Fruit fly (Drosophila melanogaster): ENCODE results near the gene Pex19.

Pex19 gene

DNA sequence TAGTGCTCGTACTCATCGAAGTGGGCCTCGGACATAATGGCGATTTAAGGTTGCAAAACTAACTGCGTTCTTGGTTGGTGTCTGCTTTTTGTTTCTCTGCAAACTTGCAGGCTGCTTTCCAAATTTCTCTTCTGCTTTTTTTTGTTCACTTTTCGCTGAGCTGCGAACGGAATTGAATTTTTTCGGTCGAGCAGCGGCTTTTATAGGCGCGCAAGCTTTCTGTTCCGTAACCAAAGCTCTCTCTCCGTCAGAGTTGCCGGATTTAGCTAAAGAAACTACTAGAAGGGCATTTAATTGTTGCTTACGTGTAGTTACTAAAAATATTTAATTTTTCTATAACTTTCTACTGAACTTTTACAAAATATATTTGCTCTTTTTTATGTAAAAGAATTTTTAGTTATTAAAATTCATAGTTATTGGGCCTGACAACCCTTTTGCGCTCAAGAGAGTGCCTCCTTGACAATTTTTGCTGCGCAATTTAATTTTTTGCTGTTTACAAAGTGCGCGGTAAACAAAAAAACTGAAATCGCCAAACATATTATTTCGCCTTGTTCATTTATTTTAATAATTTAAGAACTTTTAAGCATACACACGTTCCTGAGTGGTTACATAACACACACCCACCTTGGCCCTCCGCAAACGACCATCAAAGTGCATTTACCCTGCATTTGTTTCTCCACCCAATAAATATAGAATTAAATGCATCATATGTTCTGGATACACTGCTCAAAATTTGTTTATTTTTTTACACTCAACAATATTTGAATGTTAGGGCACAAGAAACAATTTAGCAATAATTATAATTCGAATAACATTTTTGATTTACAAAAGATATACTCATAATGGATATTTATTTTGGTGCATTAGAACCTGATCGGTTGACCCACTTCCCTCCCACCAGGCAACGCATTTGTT is 45.4 kb upstream of the Pex19 start, which contains the start of gene CG6770 (continued):
- peak; percentile 83 for TF ChIP-seq BtbVII (GFP tag; optimal IDR thresholded peaks at IDR 0.05)
- peak; percentile 67; the same call in 2 of the 3 replicates for TF ChIP-seq ase (GFP tag; IDR thresholded peaks at IDR 0.05)
- peak; percentile 88 for TF ChIP-seq sob (GFP tag; IDR thresholded peaks at IDR 0.05)
- 0 out of 2 replicates have a peak, but pooled peaks have one; percentile 13 for TF ChIP-seq CG11085 (GFP tag; IDR thresholded peaks at IDR 0.05)
- peak; percentile 57 for TF ChIP-seq ind (GFP tag; optimal IDR thresholded peaks at IDR 0.05)
- peak; percentile 70; the same call in 1 of the 2 replicates for TF ChIP-seq chm (GFP tag; IDR thresholded peaks at IDR 0.05)
- peak; percentile 64 for TF ChIP-seq CG31224 (GFP tag; IDR thresholded peaks at IDR 0.05)
- no peak for TF ChIP-seq tx (GFP tag; optimal IDR thresholded peaks at IDR 0.05)
- TF ChIP-seq CG12659 (GFP tag; optimal IDR thresholded peaks at IDR 0.05), result peak; percentile 89
- TF ChIP-seq kay (GFP tag; optimal IDR thresholded peaks at IDR 0.05), result peak; percentile 8
- TF ChIP-seq Abd-B (GFP tag; optimal IDR thresholded peaks at IDR 0.05), result no peak
- TF ChIP-seq kah (GFP tag; optimal IDR thresholded peaks at IDR 0.05), result peak; percentile 11
- TF ChIP-seq Dfd (GFP tag; optimal IDR thresholded peaks at IDR 0.05), result no peak
- no peak for TF ChIP-seq zen2 (GFP tag; IDR thresholded peaks at IDR 0.05; ENCODE audit: partially characterized antibody)
- peak; percentile 41 to 74 for TF ChIP-seq Trl (optimal IDR thresholded peaks at IDR 0.05)
- peak; percentile 43 for TF ChIP-seq Trl (GFP tag; optimal IDR thresholded peaks at IDR 0.05)
- no peak for TF ChIP-seq MESR4 (GFP tag; optimal IDR thresholded peaks at IDR 0.05)
- TF ChIP-seq seq (GFP tag; IDR thresholded peaks at IDR 0.05), result peak; percentile 84
- TF ChIP-seq crp (GFP tag; optimal IDR thresholded peaks at IDR 0.05), result no peak
- peak; percentile 57; the same call in 1 of the 2 replicates for TF ChIP-seq CG4404 (GFP tag; IDR thresholded peaks at IDR 0.05)
- peak; percentile 81 for TF ChIP-seq CG31441 (GFP tag; IDR thresholded peaks at IDR 0.05)
- peak; percentile 63 for TF ChIP-seq Deaf1 (tag; optimal IDR thresholded peaks at IDR 0.05)
- TF ChIP-seq dmrt99B (tag; optimal IDR thresholded peaks at IDR 0.05), result peak; percentile 83
- TF ChIP-seq CG3995 (GFP tag; optimal IDR thresholded peaks at IDR 0.05), result peak; percentile 25
- no peak for TF ChIP-seq Atf3 (GFP tag; optimal IDR thresholded peaks at IDR 0.05)
- TF ChIP-seq knrl (GFP tag; IDR thresholded peaks at IDR 0.05; ENCODE audit: partially characterized antibody), result no peak
- TF ChIP-seq CG1603 (tag; optimal IDR thresholded peaks at IDR 0.05), result peak; percentile 76
- TF ChIP-seq CG18262 (tag; optimal IDR thresholded peaks at IDR 0.05), result peak; percentile 68
- TF ChIP-seq lola (GFP tag; optimal IDR thresholded peaks at IDR 0.05), result peak in 1 of 3 experiments; percentile 19
- no peak for TF ChIP-seq Dll (GFP tag; IDR thresholded peaks at IDR 0.05; ENCODE audit: partially characterized antibody)
- TF ChIP-seq sd (tag; optimal IDR thresholded peaks at IDR 0.05), result peak; percentile 73
- peak; percentile 2 for TF ChIP-seq CG33213 (GFP tag; optimal IDR thresholded peaks at IDR 0.05)
- peak; percentile 58 for TF ChIP-seq bigmax (GFP tag; optimal IDR thresholded peaks at IDR 0.05)
- TF ChIP-seq CG4328 (GFP tag; optimal IDR thresholded peaks at IDR 0.05), result peak; percentile 77
- TF ChIP-seq CG7839 (tag; optimal IDR thresholded peaks at IDR 0.05), result peak; percentile 86
- peak; percentile 9 for TF ChIP-seq Ets97D (GFP tag; optimal IDR thresholded peaks at IDR 0.05)
- TF ChIP-seq sug (tag; optimal IDR thresholded peaks at IDR 0.05), result peak; percentile 78
- TF ChIP-seq CG9609 (GFP tag; optimal IDR thresholded peaks at IDR 0.05), result peak; percentile 48
- 0 out of 3 replicates have a peak, but pooled peaks have one; percentile 23 for TF ChIP-seq croc (GFP tag; conservative IDR thresholded peaks at IDR 0.05)
- peak; percentile 34; the same call in 2 of the 3 replicates for TF ChIP-seq HLH4C (GFP tag; IDR thresholded peaks at IDR 0.05; ENCODE audit: partially characterized antibody)
- TF ChIP-seq ap (GFP tag; IDR thresholded peaks at IDR 0.05), result peak; percentile 78
- TF ChIP-seq CG16779 (GFP tag; IDR thresholded peaks at IDR 0.05), result peak; percentile 59
- peak; percentile 78 for TF ChIP-seq odd (GFP tag; optimal IDR thresholded peaks at IDR 0.05)
- no peak for TF ChIP-seq nerfin-2 (GFP tag; IDR thresholded peaks at IDR 0.05; ENCODE audit: partially characterized antibody)
- peak; percentile 45 for TF ChIP-seq pho (GFP tag; optimal IDR thresholded peaks at IDR 0.05)
- TF ChIP-seq CG2712 (tag; optimal IDR thresholded peaks at IDR 0.05), result peak; percentile 75
- peak; percentile 14 for TF ChIP-seq Myb (GFP tag; optimal IDR thresholded peaks at IDR 0.05)
- TF ChIP-seq schlank (tag; optimal IDR thresholded peaks at IDR 0.05), result peak; percentile 53

Measured in whole organism, embryonic.